Worm (Caenorhabditis elegans) whole organism, young adult: ENCODE data around the gene pks-1.

Experiments
- C17E4.6 ChIP-seq: fragments of 200-800 bp; sonication (Bioruptor generic); IDR thresholded peaks from 2 replicates; pipeline ENCODE4 v1.3.6; 2022; ENCODE audit warnings: missing genetic modification reagents, missing genetic modification characterization, missing compliant biosample characterization
- F10E7.11 ChIP-seq: sonication (generic microtip); optimal IDR thresholded peaks from 2 replicates; lab custom pipeline; 2017; ENCODE audit warnings: mild to moderate bottlenecking, missing genetic modification characterization, moderate library complexity, missing compliant biosample characterization
- F22D6.2 ChIP-seq: sonication (generic microtip); optimal IDR thresholded peaks from 2 replicates; lab custom pipeline; 2016; ENCODE audit warnings: mild to moderate bottlenecking, missing genetic modification characterization, missing compliant biosample characterization
- F23B12.7 ChIP-seq: sonication (generic microtip); optimal IDR thresholded peaks from 2 replicates; lab custom pipeline; 2017; ENCODE audit warnings: missing genetic modification characterization, mild to moderate bottlenecking, missing compliant biosample characterization, antibody characterized with exemption, moderate library complexity; ENCODE audit not compliant: insufficient read depth
- F39B2.1 ChIP-seq: fragments of 200-800 bp; sonication (Bioruptor generic); IDR thresholded peaks from 2 replicates; pipeline ENCODE4 v1.3.6; 2022; ENCODE audit warnings: missing genetic modification reagents, missing genetic modification characterization, missing compliant biosample characterization
- T07F8.4 ChIP-seq: sonication (generic microtip); optimal IDR thresholded peaks from 2 replicates; lab custom pipeline; 2016; ENCODE audit warnings: mild to moderate bottlenecking, missing genetic modification characterization, moderate library complexity, missing compliant biosample characterization
- Y53F4B.3 ChIP-seq: fragments of 200-800 bp; sonication (Bioruptor generic); IDR thresholded peaks from 2 replicates; pipeline ENCODE4 v1.3.6; 2022; ENCODE audit warnings: missing genetic modification reagents, missing genetic modification characterization, missing compliant biosample characterization
- Y53G8AR.9 ChIP-seq: fragments of 200-800 bp; sonication (Bioruptor generic); conservative IDR thresholded peaks from 2 replicates; pipeline ENCODE4 v1.3.6; 2022; ENCODE audit warnings: missing genetic modification reagents, missing genetic modification characterization, missing compliant biosample characterization
- Y79H2A.3 ChIP-seq: fragments of 200-800 bp; sonication (Bioruptor generic); conservative IDR thresholded peaks from 2 replicates; pipeline ENCODE4 v1.3.6; 2022; ENCODE audit warnings: missing genetic modification reagents, missing genetic modification characterization, missing compliant biosample characterization
- atf-7 ChIP-seq: sonication (generic microtip); optimal IDR thresholded peaks from 2 replicates; lab custom pipeline; 2017; ENCODE audit warnings: mild to moderate bottlenecking, missing genetic modification characterization, missing compliant biosample characterization
- athp-1 ChIP-seq: sonication (generic microtip); optimal IDR thresholded peaks from 2 replicates; lab custom pipeline; 2017; ENCODE audit warnings: mild to moderate bottlenecking, missing genetic modification characterization, missing compliant biosample characterization
- attf-3 ChIP-seq: fragments of 200-800 bp; sonication (Bioruptor generic); conservative IDR thresholded peaks from 2 replicates; pipeline ENCODE4 v1.3.6; 2022; ENCODE audit warnings: missing genetic modification reagents, missing genetic modification characterization, missing compliant biosample characterization
- bed-1 ChIP-seq: fragments of 200-800 bp; sonication (Bioruptor generic); IDR thresholded peaks from 2 replicates; pipeline ENCODE4 v1.3.6; 2022; ENCODE audit warnings: missing genetic modification reagents, missing genetic modification characterization, missing compliant biosample characterization
- bed-2 ChIP-seq: fragments of 200-800 bp; sonication (Bioruptor generic); IDR thresholded peaks from 2 replicates; pipeline ENCODE4 v1.3.6; 2022; ENCODE audit warnings: missing genetic modification reagents, missing genetic modification characterization, missing compliant biosample characterization
- ccch-3 ChIP-seq: fragments of 200-800 bp; sonication (Bioruptor generic); optimal IDR thresholded peaks from 2 replicates; lab custom pipeline; 2018; ENCODE audit warnings: mild to moderate bottlenecking, missing genetic modification characterization, missing compliant biosample characterization
- cebp-2 ChIP-seq: fragments of 200-800 bp; sonication (Bioruptor generic); IDR thresholded peaks from 2 replicates; pipeline ENCODE4 v1.3.6; 2022; ENCODE audit warnings: missing genetic modification characterization, missing compliant biosample characterization
- ceh-79 ChIP-seq: sonication (generic microtip); optimal IDR thresholded peaks from 2 replicates; lab custom pipeline; 2017; ENCODE audit warnings: mild to moderate bottlenecking, missing genetic modification characterization, missing compliant biosample characterization
- chd-7 ChIP-seq: sonication (generic microtip); optimal IDR thresholded peaks from 2 replicates; lab custom pipeline; 2016; ENCODE audit warnings: mild to moderate bottlenecking, missing genetic modification characterization, moderate library complexity, missing compliant biosample characterization
- dox-1 ChIP-seq: fragments of 200-800 bp; sonication (Bioruptor generic); IDR thresholded peaks from 2 replicates; pipeline ENCODE4 v1.3.6; 2022; ENCODE audit warnings: missing genetic modification reagents, missing genetic modification characterization, missing compliant biosample characterization
- egl-18 ChIP-seq: fragments of 200-800 bp; sonication (Bioruptor generic); IDR thresholded peaks from 2 replicates; pipeline ENCODE4 v1.3.6; 2022; ENCODE audit warnings: missing genetic modification reagents, missing genetic modification characterization, missing compliant biosample characterization
- egl-44 ChIP-seq: fragments of 200-800 bp; sonication (Bioruptor generic); IDR thresholded peaks from 2 replicates; pipeline ENCODE4 v1.3.6; 2022; ENCODE audit warnings: missing genetic modification reagents, missing genetic modification characterization, missing compliant biosample characterization
- hmg-20 ChIP-seq: fragments of 200-800 bp; sonication (Bioruptor generic); IDR thresholded peaks from 2 replicates; pipeline ENCODE4 v1.3.6; 2022; ENCODE audit warnings: missing genetic modification reagents, missing genetic modification characterization, missing compliant biosample characterization
- hsf-1 ChIP-seq: fragments of 200-800 bp; sonication (Bioruptor generic); IDR thresholded peaks from 2 replicates; pipeline ENCODE4 v1.3.6; 2022; ENCODE audit warnings: missing genetic modification reagents, missing genetic modification characterization, missing compliant biosample characterization
- lin-40 ChIP-seq: sonication (generic microtip); optimal IDR thresholded peaks from 2 replicates; lab custom pipeline; 2016; ENCODE audit warnings: missing genetic modification characterization, mild to moderate bottlenecking, missing compliant biosample characterization, missing genotype, missing genetic modification reagents
- lin-54 ChIP-seq: fragments of 200-800 bp; sonication (Bioruptor generic); optimal IDR thresholded peaks from 2 replicates; lab custom pipeline; 2018; ENCODE audit warnings: mild to moderate bottlenecking, missing genetic modification characterization, missing compliant biosample characterization
- lir-1 ChIP-seq: fragments of 200-800 bp; sonication (Bioruptor generic); conservative IDR thresholded peaks from 2 replicates; pipeline ENCODE4 v1.3.6; 2022; ENCODE audit warnings: missing genetic modification reagents, missing genetic modification characterization, missing compliant biosample characterization
- lsy-27 ChIP-seq: sonication (generic microtip); optimal IDR thresholded peaks from 2 replicates; lab custom pipeline; 2017; ENCODE audit warnings: missing genetic modification characterization, mild to moderate bottlenecking, missing compliant biosample characterization, antibody characterized with exemption, missing genotype, borderline replicate concordance; ENCODE audit not compliant: insufficient read depth
- madf-10 ChIP-seq: sonication (generic microtip); optimal IDR thresholded peaks from 2 replicates; lab custom pipeline; 2016; ENCODE audit warnings: mild to moderate bottlenecking, missing genetic modification characterization, missing compliant biosample characterization
- madf-3 ChIP-seq: fragments of 200-800 bp; sonication (Bioruptor generic); IDR thresholded peaks from 2 replicates; pipeline ENCODE4 v1.3.6; 2022; ENCODE audit warnings: missing genetic modification reagents, missing genetic modification characterization, missing compliant biosample characterization
- mcd-1 ChIP-seq: fragments of 200-800 bp; sonication (Bioruptor generic); IDR thresholded peaks from 2 replicates; pipeline ENCODE4 v1.3.6; 2022; ENCODE audit warnings: missing genetic modification reagents, missing genetic modification characterization, missing compliant biosample characterization
- mxl-1 ChIP-seq: sonication (generic microtip); optimal IDR thresholded peaks from 2 replicates; lab custom pipeline; 2016; ENCODE audit warnings: missing genetic modification characterization, missing compliant biosample characterization
- nhr-120 ChIP-seq: fragments of 200-800 bp; sonication (Bioruptor generic); IDR thresholded peaks from 2 replicates; pipeline ENCODE4 v1.3.6; 2022; ENCODE audit warnings: missing genetic modification characterization, missing compliant biosample characterization
- nhr-27 ChIP-seq: fragments of 200-800 bp; sonication (Bioruptor generic); optimal IDR thresholded peaks from 2 replicates; lab custom pipeline; 2018; ENCODE audit warnings: mild to moderate bottlenecking, missing genetic modification characterization, moderate library complexity, missing compliant biosample characterization
- nhr-80 ChIP-seq: sonication (generic microtip); optimal IDR thresholded peaks from 2 replicates; lab custom pipeline; 2016; ENCODE audit warnings: missing genetic modification characterization, missing compliant biosample characterization
- pbrm-1 ChIP-seq: fragments of 200-800 bp; sonication (Bioruptor generic); IDR thresholded peaks from 2 replicates; pipeline ENCODE4 v1.3.6; 2022; ENCODE audit warnings: missing genetic modification reagents, missing genetic modification characterization, missing compliant biosample characterization
- snpc-3.4 ChIP-seq: sonication (generic microtip); optimal IDR thresholded peaks from 2 replicates; lab custom pipeline; 2017; ENCODE audit warnings: missing genetic modification characterization, mild to moderate bottlenecking, missing compliant biosample characterization, antibody characterized with exemption, moderate library complexity, missing genotype, missing genetic modification reagents
- tbx-9 ChIP-seq: sonication (generic microtip); optimal IDR thresholded peaks from 2 replicates; lab custom pipeline; 2016; ENCODE audit warnings: borderline replicate concordance, missing genetic modification characterization, inconsistent platforms, missing compliant biosample characterization
- xnd-1 ChIP-seq: sonication (generic microtip); optimal IDR thresholded peaks from 2 replicates; lab custom pipeline; 2016; ENCODE audit warnings: missing genotype, missing genetic modification reagents, missing genetic modification characterization, missing compliant biosample characterization
- ztf-25 ChIP-seq: fragments of 200-800 bp; sonication (Bioruptor generic); IDR thresholded peaks from 2 replicates; pipeline ENCODE4 v1.3.6; 2022; ENCODE audit warnings: missing genetic modification reagents, missing genetic modification characterization, missing compliant biosample characterization
- ztf-26 ChIP-seq: sonication (generic microtip); optimal IDR thresholded peaks from 2 replicates; lab custom pipeline; 2017; ENCODE audit warnings: missing genetic modification characterization, missing compliant biosample characterization
- ztf-6 ChIP-seq: fragments of 200-800 bp; sonication (Bioruptor generic); IDR thresholded peaks from 2 replicates; pipeline ENCODE4 v1.3.6; 2022; ENCODE audit warnings: missing genetic modification reagents, missing genetic modification characterization, missing compliant biosample characterization

pks-1 gene

DNA sequence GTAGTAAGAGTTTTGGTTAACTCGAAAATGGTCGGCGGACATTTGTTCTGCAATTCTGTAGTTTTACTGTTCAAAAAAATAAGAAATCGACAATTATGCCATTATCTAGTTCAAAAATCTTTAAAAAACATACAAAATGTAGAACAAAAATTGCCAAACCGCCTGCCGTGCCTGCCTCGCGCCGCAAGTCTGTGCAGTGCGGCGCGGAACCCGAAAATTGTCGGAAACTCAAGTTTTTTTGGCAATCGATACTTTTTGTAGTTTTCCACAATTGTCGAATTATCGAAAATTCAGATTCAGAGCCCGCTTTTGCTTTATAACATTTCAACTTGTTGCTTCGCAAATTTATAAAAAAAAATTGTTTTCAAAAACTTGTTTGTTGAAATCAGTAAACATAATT is 44.4 kb downstream of the pks-1 start (continued):
- TF ChIP-seq lin-54 (no peak), bed-1 (GFP tag; lab: Robert Waterston, UW) (no peak)

ce11 chrX:5458750-5459149 is 45.1 kb downstream of the pks-1 start:
- TF ChIP-seq ztf-6 (GFP tag; lab: Robert Waterston, UW) (no peak), nhr-80 (tag; lab: Kevin White, UChicago) (peak; percentile 37)

DNA sequence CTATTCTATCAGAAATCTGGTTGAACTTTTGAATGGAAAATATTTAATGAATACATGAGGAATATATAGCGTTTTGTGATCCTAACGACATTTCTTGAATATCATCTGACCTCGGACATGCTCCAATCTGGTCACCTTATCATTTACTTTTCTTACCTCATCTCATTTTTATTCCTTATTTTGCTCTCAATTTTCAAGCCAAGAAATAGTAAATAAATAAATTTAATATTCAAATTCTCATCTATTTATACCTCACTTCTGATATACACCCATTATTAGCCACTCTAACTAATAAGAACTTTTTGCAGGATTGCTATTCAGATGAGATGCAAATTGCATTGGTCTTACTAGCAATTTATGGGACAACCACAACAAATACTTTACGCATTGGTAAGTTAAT is 47.3 kb downstream of the pks-1 start, which contains the start of gene ddr-1:
TSS of gene ddr-1 (plus strand) at position 301 of the 400 bp plus-strand sequence.
- TF ChIP-seq hsf-1 (GFP tag; lab: Robert Waterston, UW): no peak
- TF ChIP-seq mxl-1 (tag; lab: Kevin White, UChicago): no peak
- TF ChIP-seq nhr-27 (tag; lab: Kevin White, UChicago): no peak
- no peak for TF ChIP-seq lir-1 (GFP tag; lab: Robert Waterston, UW)
- no peak for TF ChIP-seq F22D6.2 (tag; lab: Kevin White, UChicago)
- no peak for TF ChIP-seq hmg-20 (GFP tag; lab: Robert Waterston, UW)
- TF ChIP-seq T07F8.4 (tag; lab: Kevin White, UChicago): no peak

- TF ChIP-seq pbrm-1 (no peak), nhr-80 (tag; lab: Kevin White, UChicago) (peak; percentile 42), tbx-9 (no peak), Y79H2A.3 (GFP tag; lab: Robert Waterston, UW) (no peak), madf-3 (GFP tag; lab: Robert Waterston, UW) (no peak), ccch-3 (GFP tag; lab: Kevin White, UChicago) (no peak), dox-1 (GFP tag; lab: Robert Waterston, UW) (no peak), C17E4.6 (GFP tag; lab: Robert Waterston, UW) (no peak), lsy-27 (no peak)
Measured at ce11 chrX:5465631-5466030, 52.0 kb downstream of the pks-1 start.

DNA sequence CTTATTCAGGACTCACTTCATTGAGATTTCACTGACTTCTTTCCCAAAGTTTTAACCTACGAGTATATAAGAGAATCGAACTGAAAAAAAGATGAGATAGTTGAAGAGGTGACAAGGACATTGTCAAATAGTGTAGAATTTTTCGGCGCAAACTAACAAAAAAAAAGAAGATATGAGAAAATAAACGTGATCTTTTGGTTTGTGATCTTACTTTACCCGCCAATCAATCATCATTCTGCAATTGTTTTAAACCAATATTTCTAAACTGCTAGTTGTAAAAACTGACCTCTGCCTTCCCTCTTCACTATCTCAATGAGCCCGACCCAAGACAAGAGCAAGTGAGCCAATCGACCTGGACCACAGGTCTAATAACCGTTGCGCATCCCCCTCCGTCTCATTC is 52.5 kb downstream of the pks-1 start:
- 0 out of 2 replicates have a peak, but pooled peaks have one; percentile 28 for TF ChIP-seq F39B2.1
- no peak for TF ChIP-seq mcd-1 (GFP tag; lab: Robert Waterston, UW)

DNA sequence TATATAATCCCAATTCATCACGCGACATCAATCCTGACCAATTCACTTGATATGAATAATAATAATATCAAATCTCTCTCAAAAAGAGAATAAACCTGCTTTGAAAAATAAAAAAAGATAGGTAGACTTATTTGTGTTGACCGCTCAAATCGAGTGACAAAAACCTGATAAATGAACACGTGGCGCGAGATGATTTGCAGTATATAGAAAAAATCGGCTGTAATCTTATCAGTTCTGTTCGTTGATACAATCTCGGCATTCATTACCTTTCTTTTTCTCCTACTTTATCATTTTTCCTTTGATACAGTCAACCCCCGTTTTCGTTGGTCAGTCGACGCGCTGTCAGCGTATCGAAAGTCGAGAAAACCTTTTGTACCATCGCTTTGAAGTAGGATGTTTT is 53.7 kb downstream of the pks-1 start:
- TF ChIP-seq hmg-20 (GFP tag; lab: Robert Waterston, UW): no peak
- TF ChIP-seq ztf-25 (GFP tag; lab: Robert Waterston, UW): no peak
- peak; percentile 3 for TF ChIP-seq madf-10 (tag; lab: Kevin White, UChicago)
- TF ChIP-seq chd-7: no peak
- no peak for TF ChIP-seq Y53F4B.3
- no peak for TF ChIP-seq F23B12.7
- TF ChIP-seq ceh-79 (tag; lab: Kevin White, UChicago): no peak
- TF ChIP-seq snpc-3.4: no peak
- TF ChIP-seq T07F8.4 (tag; lab: Kevin White, UChicago): no peak
- TF ChIP-seq F10E7.11 (tag; lab: Kevin White, UChicago): no peak
- TF ChIP-seq xnd-1 (tag; lab: Kevin White, UChicago): no peak
- TF ChIP-seq ztf-6 (GFP tag; lab: Robert Waterston, UW): no peak
- TF ChIP-seq egl-44 (GFP tag; lab: Robert Waterston, UW): no peak
- no peak for TF ChIP-seq egl-18 (GFP tag; lab: Robert Waterston, UW)
- no peak for TF ChIP-seq attf-3 (GFP tag; lab: Robert Waterston, UW)
- no peak for TF ChIP-seq athp-1 (tag; lab: Kevin White, UChicago)
- peak; percentile 76 for TF ChIP-seq nhr-80 (tag; lab: Kevin White, UChicago)
- no peak for TF ChIP-seq bed-2 (GFP tag; lab: Robert Waterston, UW)
- TF ChIP-seq lin-40 (tag; lab: Kevin White, UChicago): peak; percentile 52
- peak; percentile 18; the same call in 1 of the 2 replicates for TF ChIP-seq mcd-1 (GFP tag; lab: Robert Waterston, UW)
- TF ChIP-seq Y53G8AR.9: no peak
- TF ChIP-seq cebp-2: no peak
- TF ChIP-seq nhr-120 (GFP tag; lab: Robert Waterston, UW): no peak
- peak; percentile 40 for TF ChIP-seq ztf-26 (tag; lab: Kevin White, UChicago)
- TF ChIP-seq atf-7: no peak
